Fruit fly (Drosophila melanogaster) whole organism, pupa: ENCODE measurements around the gene CG7900.

Experiments used
- CG10348 ChIP-seq: fragments of 200-800 bp; sonication (Bioruptor generic); IDR thresholded peaks from 2 replicates; pipeline ENCODE4 v1.3.6; 2022; ENCODE audit warnings: missing biosample characterization, missing genetic modification characterization
- CG12605 ChIP-seq: fragments of 200-800 bp; sonication (Bioruptor generic); IDR thresholded peaks from 2 replicates; pipeline ENCODE4 v1.3.6; 2022; ENCODE audit warnings: missing biosample characterization, missing genetic modification characterization
- CG13204 ChIP-seq: fragments of 200-800 bp; sonication (Bioruptor generic); optimal IDR thresholded peaks from 2 replicates; lab custom pipeline; 2018; ENCODE audit warnings: missing biosample characterization, mild to moderate bottlenecking, missing genetic modification characterization, moderate library complexity
- CG14655 ChIP-seq: fragments of 200-800 bp; sonication (Bioruptor generic); optimal IDR thresholded peaks from 3 replicates; lab custom pipeline; 2017; ENCODE audit warnings: mild to moderate bottlenecking, missing biosample characterization, missing genetic modification reagents, missing genetic modification characterization
- CG15710 ChIP-seq: fragments of 200-800 bp; sonication (Bioruptor generic); optimal IDR thresholded peaks from 2 replicates; lab custom pipeline; 2018; ENCODE audit warnings: missing biosample characterization, mild to moderate bottlenecking, missing genetic modification characterization, moderate library complexity
- CG17806 ChIP-seq: fragments of 200-800 bp; sonication (Bioruptor generic); optimal IDR thresholded peaks from 2 replicates; lab custom pipeline; 2018; ENCODE audit warnings: missing biosample characterization, mild to moderate bottlenecking, missing genetic modification characterization, moderate library complexity
- CG32121 ChIP-seq: fragments of 200-800 bp; sonication (Bioruptor generic); IDR thresholded peaks from 2 replicates; pipeline ENCODE4 v1.3.6; 2022; ENCODE audit warnings: missing biosample characterization, missing genetic modification characterization
- CG34367 ChIP-seq: fragments of 200-800 bp; sonication (Bioruptor generic); optimal IDR thresholded peaks from 2 replicates; lab custom pipeline; 2018; ENCODE audit warnings: missing biosample characterization, mild to moderate bottlenecking, missing genetic modification characterization
- CG4496 ChIP-seq: fragments of 200-800 bp; sonication (Bioruptor generic); IDR thresholded peaks from 3 replicates; pipeline ENCODE4 v1.3.6; 2022; ENCODE audit warnings: missing biosample characterization, missing genetic modification characterization
- CG8159 ChIP-seq: fragments of 200-800 bp; sonication (Bioruptor generic); optimal IDR thresholded peaks from 3 replicates; lab custom pipeline; 2018; ENCODE audit warnings: missing biosample characterization, mild to moderate bottlenecking, missing genetic modification characterization, moderate library complexity
- CG8301 ChIP-seq: fragments of 200-800 bp; sonication (Bioruptor generic); optimal IDR thresholded peaks from 2 replicates; lab custom pipeline; 2018; ENCODE audit warnings: missing biosample characterization, mild to moderate bottlenecking, missing genetic modification characterization
- CG9948 ChIP-seq: fragments of 200-800 bp; sonication (Bioruptor generic); optimal IDR thresholded peaks from 2 replicates; lab custom pipeline; 2018; ENCODE audit warnings: missing biosample characterization, mild to moderate bottlenecking, missing genetic modification characterization, moderate library complexity
- D1 ChIP-seq: fragments of 200-800 bp; sonication (Bioruptor generic); optimal IDR thresholded peaks from 2 replicates; lab custom pipeline; 2018; ENCODE audit warnings: missing biosample characterization, mild to moderate bottlenecking, missing genetic modification characterization, moderate library complexity
- EcR ChIP-seq: fragments of 200-800 bp; sonication (Bioruptor generic); optimal IDR thresholded peaks from 3 replicates; lab custom pipeline; 2019; ENCODE audit warnings: missing biosample characterization, missing genetic modification characterization, mild to moderate bottlenecking, moderate library complexity, missing genetic modification reagents
- Ets98B ChIP-seq: fragments of 200-800 bp; sonication (Bioruptor generic); IDR thresholded peaks from 2 replicates; pipeline ENCODE4 v1.3.6; 2022; ENCODE audit warnings: missing biosample characterization, missing genetic modification characterization
- Pif1A ChIP-seq: fragments of 200-800 bp; sonication (Bioruptor generic); optimal IDR thresholded peaks from 3 replicates; lab custom pipeline; 2016; ENCODE audit warnings: missing biosample characterization, missing genetic modification characterization
- Pif1B ChIP-seq: fragments of 200-800 bp; sonication (Bioruptor generic); optimal IDR thresholded peaks from 3 replicates; lab custom pipeline; 2016; ENCODE audit warnings: missing biosample characterization, missing genetic modification characterization
- Snoo ChIP-seq: fragments of 200-800 bp; sonication (Bioruptor generic); optimal IDR thresholded peaks from 3 replicates; lab custom pipeline; 2017; ENCODE audit warnings: missing biosample characterization, mild to moderate bottlenecking, missing genetic modification characterization, inconsistent platforms
- fd96Ca ChIP-seq: fragments of 200-800 bp; sonication (Bioruptor generic); IDR thresholded peaks from 3 replicates; pipeline ENCODE4 v1.3.6; 2022; ENCODE audit warnings: missing biosample characterization, missing genetic modification characterization
- gl ChIP-seq: fragments of 200-800 bp; sonication (Bioruptor generic); optimal IDR thresholded peaks from 2 replicates; lab custom pipeline; 2018; ENCODE audit warnings: missing biosample characterization, mild to moderate bottlenecking, missing genetic modification characterization
- rn ChIP-seq: fragments of 200-800 bp; sonication (Bioruptor generic); IDR thresholded peaks from 2 replicates; pipeline ENCODE4 v1.3.6; 2022; ENCODE audit warnings: missing biosample characterization, missing genetic modification characterization

The CG7900 gene

DNA sequence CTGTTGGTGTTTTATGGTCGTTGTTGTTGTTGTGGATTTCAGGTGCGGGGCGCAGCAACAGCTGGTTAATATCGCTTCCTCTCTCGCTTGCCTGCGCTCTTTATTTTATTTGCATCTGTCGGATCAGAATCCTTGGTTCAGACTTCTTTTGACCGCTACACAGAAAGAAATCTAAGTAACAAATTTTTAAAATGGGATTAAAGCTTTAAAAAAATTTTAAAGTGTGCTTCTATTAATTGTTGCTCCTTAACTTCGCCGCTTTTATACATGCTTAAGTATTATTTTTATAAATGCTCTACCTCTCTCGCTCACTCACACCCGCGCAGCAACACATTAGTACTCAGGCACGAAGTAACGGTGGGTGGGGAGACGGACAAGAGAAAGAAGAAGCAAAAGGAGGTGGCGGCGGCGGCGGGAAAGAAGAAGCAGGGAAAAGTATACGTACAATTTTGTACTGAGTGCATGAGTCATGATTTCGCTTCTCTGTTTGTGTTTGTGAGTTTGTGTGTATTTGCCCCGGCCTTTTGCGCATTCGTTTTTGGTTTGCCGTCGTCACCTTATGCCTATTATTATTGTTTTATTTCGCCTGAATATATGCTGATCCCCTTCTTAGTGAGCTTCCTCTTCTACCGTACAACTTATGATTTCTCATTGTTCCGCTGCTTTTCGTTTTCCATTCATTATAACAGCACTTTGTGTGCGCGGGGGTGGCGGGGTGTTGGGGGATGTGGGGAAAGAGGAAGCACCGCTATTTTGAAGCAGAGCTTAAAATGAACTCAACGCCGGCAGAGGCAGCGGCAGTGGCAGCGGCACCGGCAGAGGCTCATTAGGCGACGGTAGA lies 20.1 kb downstream of the CG7900 start:
- TF ChIP-seq Pif1B (peak; percentile 90), gl (tag; lab: Kevin White, UChicago) (peak; percentile 80), CG15710 (tag; lab: Kevin White, UChicago) (peak; percentile 93), CG12605 (GFP tag; lab: Robert Waterston, UW) (peak; percentile 82), CG10348 (GFP tag; lab: Robert Waterston, UW) (no peak), CG8301 (tag; lab: Kevin White, UChicago) (peak; percentile 78), EcR (GFP tag; lab: Kevin White, UChicago) (peak; percentile 60), CG8159 (peak; percentile 94), Pif1A (GFP tag; lab: Kevin White, UChicago) (peak; percentile 91), CG17806 (tag; lab: Kevin White, UChicago) (peak; percentile 92), CG34367 (tag; lab: Kevin White, UChicago) (peak; percentile 89), Ets98B (GFP tag; lab: Robert Waterston, UW) (peak; percentile 81), rn (GFP tag; lab: Robert Waterston, UW) (peak; percentile 42; the same call in 1 of the 2 replicates), D1 (tag; lab: Kevin White, UChicago) (peak; percentile 81), CG32121 (GFP tag; lab: Robert Waterston, UW) (peak; percentile 66), CG4496 (peak; percentile 94), CG9948 (tag; lab: Kevin White, UChicago) (peak; percentile 89), CG14655 (GFP tag; lab: Kevin White, UChicago) (peak; percentile 80), Snoo (tag; lab: Kevin White, UChicago) (peak; percentile 92), CG13204 (GFP tag; lab: Kevin White, UChicago) (peak; percentile 81), fd96Ca (GFP tag; lab: Robert Waterston, UW) (peak; percentile 76)
- TF ChIP-seq, all 21 proteins: peak for 20

DNA sequence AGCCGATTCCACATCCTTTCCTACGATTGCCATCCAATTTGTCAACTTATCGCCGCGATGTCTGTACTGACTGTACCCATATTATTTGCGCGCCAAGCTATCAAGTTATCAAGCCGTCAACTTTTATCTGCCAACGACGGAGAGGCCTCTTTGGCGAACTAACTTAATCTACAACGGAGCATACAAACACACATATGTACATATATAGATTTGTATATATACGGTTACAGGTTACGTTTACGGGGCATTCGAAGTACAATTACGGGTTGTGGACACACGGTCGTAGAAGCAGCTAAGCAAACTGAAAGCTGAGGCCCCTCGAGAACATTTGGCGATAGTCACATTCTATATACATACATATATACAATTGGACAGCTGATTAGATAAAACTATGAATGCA lies 21.3 kb downstream of the CG7900 start:
- TF ChIP-seq rn (GFP tag; lab: Robert Waterston, UW) = no peak
- TF ChIP-seq CG8159 = no peak
- no peak for TF ChIP-seq CG32121 (GFP tag; lab: Robert Waterston, UW)
- no peak for TF ChIP-seq D1 (tag; lab: Kevin White, UChicago)
- no peak for TF ChIP-seq CG14655 (GFP tag; lab: Kevin White, UChicago)
- no peak for TF ChIP-seq CG8301 (tag; lab: Kevin White, UChicago)
- no peak for TF ChIP-seq CG4496
- TF ChIP-seq EcR (GFP tag; lab: Kevin White, UChicago) = no peak
- no peak for TF ChIP-seq Snoo (tag; lab: Kevin White, UChicago)
- TF ChIP-seq CG10348 (GFP tag; lab: Robert Waterston, UW) = no peak

DNA sequence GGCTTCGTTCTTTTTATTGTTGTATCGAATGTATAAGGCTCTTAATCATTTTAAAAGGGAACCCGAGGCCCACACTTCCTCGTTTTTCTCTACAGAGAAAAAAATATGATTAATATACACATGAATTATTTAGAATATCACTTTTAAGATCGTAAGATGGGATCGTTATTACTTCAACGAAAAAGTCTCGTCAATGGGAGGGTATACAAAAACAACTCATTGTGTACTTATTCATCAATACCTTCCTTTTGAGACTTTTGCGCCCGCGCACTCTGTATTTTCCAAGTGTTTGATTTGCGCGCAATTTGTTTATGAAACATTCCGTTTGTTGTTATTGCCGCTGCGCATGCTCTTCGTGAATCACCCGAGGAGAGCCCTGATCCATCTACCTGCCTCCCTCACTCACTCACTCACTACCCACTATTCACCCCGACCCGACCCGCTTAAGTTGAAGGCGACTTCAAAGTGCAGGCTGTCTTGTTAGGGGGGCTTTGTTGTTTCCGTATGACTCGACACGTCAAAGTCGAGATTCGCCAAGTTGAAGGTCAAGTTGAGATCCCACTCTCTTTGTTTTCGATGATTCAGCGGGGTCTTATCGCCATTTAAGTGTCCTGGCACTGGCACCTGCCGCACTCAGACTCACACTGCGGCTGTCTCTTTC lies 22.2 kb downstream of the CG7900 start:
- no peak for TF ChIP-seq CG34367 (tag; lab: Kevin White, UChicago)
- TF ChIP-seq CG8159 = peak; percentile 18
- no peak for TF ChIP-seq Pif1A (GFP tag; lab: Kevin White, UChicago)
- no peak for TF ChIP-seq CG17806 (tag; lab: Kevin White, UChicago)
- peak; percentile 33 for TF ChIP-seq Snoo (tag; lab: Kevin White, UChicago)
- no peak for TF ChIP-seq rn (GFP tag; lab: Robert Waterston, UW)
- peak; percentile 65 for TF ChIP-seq EcR (GFP tag; lab: Kevin White, UChicago)
- no peak for TF ChIP-seq Pif1B
- no peak for TF ChIP-seq CG15710 (tag; lab: Kevin White, UChicago)

DNA sequence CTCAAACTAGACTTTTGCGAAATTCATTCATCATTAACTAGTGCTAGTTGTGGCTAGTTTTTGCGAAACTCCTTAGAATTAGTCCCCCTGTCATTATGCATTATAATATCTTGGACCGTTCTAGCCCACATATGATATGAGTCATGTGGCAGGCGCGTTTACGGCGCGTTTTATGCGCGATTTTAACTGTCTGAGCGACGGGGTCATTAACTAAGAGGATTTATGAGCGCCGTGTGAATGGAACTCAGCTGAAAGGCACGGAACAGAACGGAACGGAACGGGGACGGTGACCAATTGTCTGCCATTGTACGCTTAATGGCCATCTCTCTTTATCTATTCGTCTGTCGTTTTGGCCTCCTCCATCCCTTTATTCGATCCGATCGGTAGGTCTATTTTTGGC lies 24.1 kb downstream of the CG7900 start:
- no peak for TF ChIP-seq Pif1A (GFP tag; lab: Kevin White, UChicago)
- no peak for TF ChIP-seq CG15710 (tag; lab: Kevin White, UChicago)
- TF ChIP-seq EcR (GFP tag; lab: Kevin White, UChicago) = peak; percentile 61
- TF ChIP-seq CG9948 (tag; lab: Kevin White, UChicago) = no peak
- TF ChIP-seq CG4496 = no peak

DNA sequence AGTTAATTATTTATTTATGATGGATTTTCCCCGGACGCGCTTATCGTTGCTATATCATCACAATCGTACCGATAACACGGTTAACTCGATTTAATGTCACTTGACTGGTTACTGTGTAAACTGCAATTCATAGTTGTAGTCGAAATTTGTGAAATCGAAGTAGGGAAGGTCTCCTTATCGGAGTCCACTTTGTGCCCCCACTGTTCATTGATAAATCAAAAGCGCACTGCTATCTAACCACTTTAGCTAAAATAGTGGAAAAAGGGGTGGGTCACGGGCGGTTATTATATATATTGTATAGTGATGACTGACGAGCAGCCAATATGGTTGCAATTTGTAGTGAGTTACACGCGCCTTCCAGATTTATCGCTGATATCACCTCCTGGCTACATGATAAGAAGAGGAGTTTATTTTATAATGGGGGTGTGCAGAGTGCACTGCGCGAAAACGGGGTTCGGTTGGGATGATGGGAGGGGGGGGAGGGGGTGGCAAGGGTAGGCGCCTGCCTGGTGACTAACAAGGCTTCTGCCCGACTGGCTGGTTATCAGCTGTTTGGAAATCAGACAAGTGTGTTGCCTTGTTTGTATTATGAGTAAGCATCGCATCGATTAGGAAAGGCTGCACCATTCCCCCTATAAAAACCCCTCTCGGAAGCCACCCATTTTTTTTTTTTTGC lies 25.0 kb downstream of the CG7900 start:
- TF ChIP-seq CG32121 (GFP tag; lab: Robert Waterston, UW) = no peak
- no peak for TF ChIP-seq Pif1B
- TF ChIP-seq CG14655 (GFP tag; lab: Kevin White, UChicago) = no peak
- no peak for TF ChIP-seq CG13204 (GFP tag; lab: Kevin White, UChicago)
- no peak for TF ChIP-seq gl (tag; lab: Kevin White, UChicago)
- no peak for TF ChIP-seq Snoo (tag; lab: Kevin White, UChicago)
- no peak for TF ChIP-seq CG8301 (tag; lab: Kevin White, UChicago)
- TF ChIP-seq Pif1A (GFP tag; lab: Kevin White, UChicago) = no peak
- TF ChIP-seq fd96Ca (GFP tag; lab: Robert Waterston, UW) = no peak
- TF ChIP-seq, all 21 proteins: peak for 0
